Fruit fly (Drosophila melanogaster) whole organism, prepupa: ENCODE measurements around the gene Acp32CD.

Experiments used
- CG11762 ChIP-seq: fragments of 200-800 bp; sonication (Bioruptor generic); optimal IDR thresholded peaks from 3 replicates; lab custom pipeline; 2016; ENCODE audit warnings: missing biosample characterization, missing genetic modification characterization; ENCODE audit not compliant: insufficient read depth
- CG6808 ChIP-seq: fragments of 200-800 bp; sonication (Bioruptor generic); optimal IDR thresholded peaks from 3 replicates; lab custom pipeline; 2017; ENCODE audit warnings: missing biosample characterization, missing genetic modification characterization, mild to moderate bottlenecking, moderate library complexity, missing genetic modification reagents
- CG6854 ChIP-seq: fragments of 200-800 bp; sonication (Bioruptor generic); optimal IDR thresholded peaks from 2 replicates; lab custom pipeline; 2017; ENCODE audit warnings: missing biosample characterization, mild to moderate bottlenecking, missing genetic modification characterization
- Eip78C ChIP-seq: fragments of 200-800 bp; sonication (Bioruptor generic); peaks from one replicate; lab custom pipeline; 2016; ENCODE audit warnings: missing biosample characterization, missing genetic modification characterization
- Eip93F ChIP-seq: fragments of 200-800 bp; sonication (Bioruptor generic); optimal IDR thresholded peaks from 2 replicates; lab custom pipeline; 2016; ENCODE audit warnings: missing biosample characterization, mild to moderate bottlenecking, missing genetic modification characterization
- Hr38 ChIP-seq: sonication (Bioruptor generic); optimal IDR thresholded peaks from 2 replicates; lab custom pipeline; 2016; ENCODE audit warnings: missing biosample characterization, missing genetic modification characterization
- topi ChIP-seq: fragments of 200-800 bp; sonication (Bioruptor generic); optimal IDR thresholded peaks from 3 replicates; lab custom pipeline; 2016; ENCODE audit warnings: missing biosample characterization, missing genetic modification characterization

DNA sequence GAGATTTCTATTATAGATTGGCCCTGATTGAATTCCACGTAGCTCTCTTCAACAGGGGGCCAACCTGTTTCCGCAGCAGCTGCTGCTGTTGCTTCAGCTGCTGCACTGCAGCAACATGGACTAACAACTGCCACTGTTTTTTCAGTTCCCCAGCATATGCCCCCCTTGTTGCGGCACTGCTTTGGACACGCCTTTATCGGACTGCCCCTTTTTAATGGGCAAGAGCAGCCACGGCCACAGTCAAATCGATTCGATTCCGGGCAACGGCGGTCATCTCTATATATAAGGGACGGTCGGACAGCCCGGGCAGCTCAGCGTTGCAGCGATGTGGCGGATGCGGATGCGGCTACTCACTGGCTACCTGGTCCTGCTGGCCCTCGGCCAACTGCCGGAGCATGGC is at the start of gene Acp32CD:
- TF ChIP-seq Hr38 (GFP tag; lab: Kevin White, UChicago) = no peak
- TF ChIP-seq CG6854 (GFP tag; lab: Kevin White, UChicago) = no peak
- TF ChIP-seq CG11762 (GFP tag; lab: Kevin White, UChicago) = no peak
- no peak for TF ChIP-seq Eip93F (GFP tag; lab: Kevin White, UChicago)
- no peak for TF ChIP-seq CG6808
- no peak for TF ChIP-seq topi (GFP tag; lab: Kevin White, UChicago)
- no peak for TF ChIP-seq Eip78C
